Worm (Caenorhabditis elegans) whole organism, young adult: ENCODE measurements around the gene chil-5.

Source experiments
- Y95B8A.8 ChIP-seq: fragments of 200-800 bp; sonication (Bioruptor generic); IDR thresholded peaks from 2 replicates; pipeline ENCODE4 v1.3.6; 2022; ENCODE audit warnings: missing genetic modification reagents, missing genetic modification characterization, missing compliant biosample characterization
- ama-1 ChIP-seq, 3 experiments: fragments of 150-350 bp in 1 of 3; sonication (generic microtip) in 2 of 3; optimal IDR thresholded peaks; 2 replicates each; lab custom pipeline; 2014 to 2018; ENCODE audit warnings: missing biosample characterization in 2 of 3, missing genetic modification characterization in 2 of 3, missing genetic modification reagents in 2 of 3
- chd-7 ChIP-seq: sonication (generic microtip); optimal IDR thresholded peaks from 2 replicates; lab custom pipeline; 2016; ENCODE audit warnings: mild to moderate bottlenecking, missing genetic modification characterization, moderate library complexity, missing compliant biosample characterization
- efl-1 ChIP-seq: fragments of 150-350 bp; optimal IDR thresholded peaks from 2 replicates; lab custom pipeline; 2014; ENCODE audit warnings: missing biosample characterization, missing genetic modification reagents, missing genetic modification characterization
- madf-8 ChIP-seq: fragments of 200-800 bp; sonication (Bioruptor generic); conservative IDR thresholded peaks from 2 replicates; pipeline ENCODE4 v1.3.6; 2022; ENCODE audit warnings: missing genetic modification reagents, missing genetic modification characterization, missing compliant biosample characterization
- mes-4 ChIP-seq: sonication (generic microtip); optimal IDR thresholded peaks from 2 replicates; lab custom pipeline; 2016; ENCODE audit warnings: missing genotype, missing genetic modification characterization, missing compliant biosample characterization
- nhr-90 ChIP-seq: sonication (generic microtip); optimal IDR thresholded peaks from 2 replicates; lab custom pipeline; 2016; ENCODE audit warnings: missing genotype, mild to moderate bottlenecking, missing genetic modification characterization, missing compliant biosample characterization
- snpc-4 ChIP-seq, 5 experiments: fragments of 150-350 bp in 1 of 5; sonication (generic microtip) in 4 of 5; optimal IDR thresholded peaks; 2 replicates each; lab custom pipeline; 2014 to 2018; ENCODE audit warnings: missing genetic modification characterization in 5 of 5, missing biosample characterization in 3 of 5, antibody characterized with exemption in 2 of 5, mild to moderate bottlenecking in 2 of 5, missing compliant biosample characterization in 2 of 5, missing genotype in 2 of 5, moderate library complexity in 2 of 5, missing genetic modification reagents in 1 of 5
- unc-62 ChIP-seq: fragments of 150-350 bp; optimal IDR thresholded peaks from 2 replicates; lab custom pipeline; 2014; ENCODE audit warnings: missing biosample characterization, missing genetic modification reagents, missing genetic modification characterization
- ztf-25 ChIP-seq: fragments of 200-800 bp; sonication (Bioruptor generic); IDR thresholded peaks from 2 replicates; pipeline ENCODE4 v1.3.6; 2022; ENCODE audit warnings: missing genetic modification reagents, missing genetic modification characterization, missing compliant biosample characterization

DNA sequence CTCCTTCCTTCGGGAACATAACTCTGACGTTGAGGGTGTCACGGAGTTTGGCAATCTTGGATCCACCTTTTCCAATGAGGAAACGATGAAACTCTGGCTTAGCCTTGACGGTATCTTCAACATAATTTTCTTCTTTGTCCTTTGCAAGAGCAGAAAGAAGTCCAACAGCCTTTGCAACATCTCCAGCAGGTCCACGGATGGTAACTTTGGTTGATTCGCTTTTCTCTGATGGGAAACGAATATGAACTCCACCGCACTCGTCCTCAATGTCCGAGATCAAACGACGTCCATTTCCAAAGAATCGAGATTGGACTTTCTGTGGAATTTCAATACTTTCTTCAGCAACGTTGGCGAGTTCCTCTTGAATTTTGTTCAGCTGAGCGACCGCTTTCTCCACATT lies 29.1 kb upstream of the chil-5 start:
- TF ChIP-seq unc-62 (GFP tag; lab: Kevin White, UChicago): no peak
- TF ChIP-seq ztf-25 (GFP tag; lab: Robert Waterston, UW): no peak
- TF ChIP-seq ama-1 (optimal IDR thresholded peaks at IDR 0.05; lab: Kevin White, UChicago): no peak
- no peak for TF ChIP-seq ama-1 (GFP tag; optimal IDR thresholded peaks at IDR 0.05; lab: Kevin White, UChicago)
- no peak for TF ChIP-seq nhr-90
- TF ChIP-seq Y95B8A.8: no peak
- no peak for TF ChIP-seq efl-1 (GFP tag; lab: Kevin White, UChicago)
- TF ChIP-seq madf-8 (GFP tag; lab: Robert Waterston, UW): no peak
- no peak for TF ChIP-seq mes-4 (tag; lab: Kevin White, UChicago)
- TF ChIP-seq chd-7 (tag; lab: Kevin White, UChicago): no peak
- TF ChIP-seq snpc-4 (GFP tag; optimal IDR thresholded peaks at IDR 0.05; lab: Kevin White, UChicago): no peak
- TF ChIP-seq snpc-4 (tag; optimal IDR thresholded peaks at IDR 0.05; lab: Kevin White, UChicago): no peak
